Fruit fly (Drosophila melanogaster): ENCODE results near the gene Rac1.

The Rac1 gene

dm6 chr3L:1331542-1331941 is 29.1 kb upstream of the Rac1 start, which contains the start of gene msd1 (continued):
- no peak for TF ChIP-seq pho (GFP tag; optimal IDR thresholded peaks at IDR 0.05)
- TF ChIP-seq CG7372 (GFP tag; IDR thresholded peaks at IDR 0.05), result no peak
- TF ChIP-seq CG10267 (tag; optimal IDR thresholded peaks at IDR 0.05), result no peak
- TF ChIP-seq NC2α (GFP tag; optimal IDR thresholded peaks at IDR 0.05), result no peak
- TF ChIP-seq shn (GFP tag; optimal IDR thresholded peaks at IDR 0.05), result no peak
- no peak for TF ChIP-seq CG10209 (GFP tag; optimal IDR thresholded peaks at IDR 0.05)
- TF ChIP-seq H15 (GFP tag; IDR thresholded peaks at IDR 0.05), result no peak
- no peak for TF ChIP-seq CG14710 (tag; optimal IDR thresholded peaks at IDR 0.05)
- no peak for TF ChIP-seq CG6254 (GFP tag; optimal IDR thresholded peaks at IDR 0.05)
- no peak for TF ChIP-seq zfh2 (GFP tag; optimal IDR thresholded peaks at IDR 0.05)
- no peak for TF ChIP-seq ci (GFP tag; IDR thresholded peaks at IDR 0.05)
- TF ChIP-seq CG3065 (GFP tag; optimal IDR thresholded peaks at IDR 0.05), result no peak
- no peak for TF ChIP-seq CG11398 (GFP tag; optimal IDR thresholded peaks at IDR 0.05)
- no peak for TF ChIP-seq z (GFP tag; IDR thresholded peaks at IDR 0.05)
- no peak for TF ChIP-seq corto (GFP tag; optimal IDR thresholded peaks at IDR 0.05)
- TF ChIP-seq schlank (tag; optimal IDR thresholded peaks at IDR 0.05), result no peak
- no peak for TF ChIP-seq CG34376 (GFP tag; optimal IDR thresholded peaks at IDR 0.05)
- TF ChIP-seq bbx (GFP tag; IDR thresholded peaks at IDR 0.05; ENCODE audit: partially characterized antibody), result peak; percentile 61
- TF ChIP-seq toy (GFP tag; IDR thresholded peaks at IDR 0.05), result no peak
- no peak for TF ChIP-seq Sox100B (GFP tag; optimal IDR thresholded peaks at IDR 0.05)
- peak; percentile 5 for TF ChIP-seq stwl (tag; optimal IDR thresholded peaks at IDR 0.05)
- TF ChIP-seq sisA (GFP tag; IDR thresholded peaks at IDR 0.05), result no peak
- TF ChIP-seq tio (GFP tag; optimal IDR thresholded peaks at IDR 0.05), result no peak
- TF ChIP-seq CG14014 (GFP tag; IDR thresholded peaks at IDR 0.05), result no peak
- TF ChIP-seq tup (GFP tag; optimal IDR thresholded peaks at IDR 0.05), result no peak
- TF ChIP-seq Eip74EF (GFP tag; optimal IDR thresholded peaks at IDR 0.05), result no peak
- TF ChIP-seq cas (GFP tag; IDR thresholded peaks at IDR 0.05), result no peak
- no peak for TF ChIP-seq Ets65A (GFP tag)
- TF ChIP-seq HmgZ (tag; optimal IDR thresholded peaks at IDR 0.05), result peak; percentile 4
- TF ChIP-seq Atf6 (GFP tag; IDR thresholded peaks at IDR 0.05), result no peak
- TF ChIP-seq CG7357 (GFP tag; IDR thresholded peaks at IDR 0.05), result no peak
- no peak for TF ChIP-seq dati (GFP tag; IDR thresholded peaks at IDR 0.05)
- no peak for TF ChIP-seq hb (GFP tag; IDR thresholded peaks at IDR 0.05; ENCODE audit: partially characterized antibody)
- TF ChIP-seq CG4282 (GFP tag; optimal IDR thresholded peaks at IDR 0.05), result no peak
- no peak for TF ChIP-seq CG6765 (GFP tag; optimal IDR thresholded peaks at IDR 0.05)
- TF ChIP-seq YL-1 (GFP tag; optimal IDR thresholded peaks at IDR 0.05), result no peak
- TF ChIP-seq Dref (GFP tag; IDR thresholded peaks at IDR 0.05), result peak; percentile 78
- peak; percentile 33 for TF ChIP-seq CG15514 (GFP tag; optimal IDR thresholded peaks at IDR 0.05)
- TF ChIP-seq lov (optimal IDR thresholded peaks at IDR 0.05), result no peak
- no peak for TF ChIP-seq lov (GFP tag; IDR thresholded peaks at IDR 0.05)
- 0 out of 3 replicates have a peak, but pooled peaks have one; percentile 19 for TF ChIP-seq CG34224 (GFP tag; IDR thresholded peaks at IDR 0.05; ENCODE audit: partially characterized antibody)
- no peak for TF ChIP-seq Hsf (GFP tag; optimal IDR thresholded peaks at IDR 0.05)
- no peak for TF ChIP-seq CG9215 (GFP tag; IDR thresholded peaks at IDR 0.05)
- no peak for TF ChIP-seq CG12299 (tag; optimal IDR thresholded peaks at IDR 0.05)
- TF ChIP-seq Hr78 (GFP tag; optimal IDR thresholded peaks at IDR 0.05), result no peak
- TF ChIP-seq trem (tag; optimal IDR thresholded peaks at IDR 0.05), result peak; percentile 3
- no peak for TF ChIP-seq CG14667 (GFP tag; IDR thresholded peaks at IDR 0.05)
- TF ChIP-seq Awh (GFP tag; IDR thresholded peaks at IDR 0.05), result no peak
- TF ChIP-seq ato (GFP tag; IDR thresholded peaks at IDR 0.05; ENCODE audit: partially characterized antibody), result 0 out of 2 replicates have a peak, but pooled peaks have one; percentile 41
- no peak for TF ChIP-seq cato (GFP tag; optimal IDR thresholded peaks at IDR 0.05; ENCODE audit: borderline replicate concordance)
- TF ChIP-seq bcd (GFP tag; optimal IDR thresholded peaks at IDR 0.05), result no peak
- TF ChIP-seq nerfin-2 (GFP tag; IDR thresholded peaks at IDR 0.05; ENCODE audit: partially characterized antibody), result no peak

All from whole organism, embryonic.